Fruit fly (Drosophila melanogaster) whole organism, embryonic: ENCODE data around the gene Nak.

Experiments
- Abd-B ChIP-seq: fragments of 200-800 bp; sonication (Bioruptor generic); optimal IDR thresholded peaks from 2 replicates; lab custom pipeline; 2018; ENCODE audit warnings: missing biosample characterization, mild to moderate bottlenecking, missing genetic modification characterization, moderate library complexity
- CG10209 ChIP-seq: fragments of 200-800 bp; sonication (Bioruptor generic); optimal IDR thresholded peaks from 3 replicates; lab custom pipeline; 2017; ENCODE audit warnings: missing biosample characterization, mild to moderate bottlenecking, missing genetic modification characterization, missing genetic modification reagents
- CG10462 ChIP-seq: fragments of 200-800 bp; sonication (Bioruptor generic); optimal IDR thresholded peaks from 2 replicates; lab custom pipeline; 2016; ENCODE audit warnings: missing biosample characterization, missing genetic modification characterization
- CG1233 ChIP-seq: fragments of 200-800 bp; sonication (Bioruptor generic); optimal IDR thresholded peaks from 4 replicates; lab custom pipeline; 2018; ENCODE audit warnings: missing biosample characterization, mild to moderate bottlenecking, missing genetic modification characterization
- CG12659 ChIP-seq: fragments of 200-800 bp; sonication (Bioruptor generic); optimal IDR thresholded peaks from 3 replicates; lab custom pipeline; 2017; ENCODE audit warnings: mild to moderate bottlenecking, missing biosample characterization, missing genetic modification reagents, missing genetic modification characterization
- CG13123 ChIP-seq: fragments of 200-800 bp; sonication (Bioruptor generic); optimal IDR thresholded peaks from 2 replicates; lab custom pipeline; 2016; ENCODE audit warnings: missing biosample characterization, missing genetic modification characterization
- CG14441 ChIP-seq: fragments of 200-800 bp; sonication (Bioruptor generic); IDR thresholded peaks from 2 replicates; pipeline ENCODE4 v1.3.6; 2022; ENCODE audit warnings: missing biosample characterization, missing genetic modification characterization
- CG14860 ChIP-seq: fragments of 200-800 bp; sonication (Bioruptor generic); IDR thresholded peaks from 3 replicates; pipeline ENCODE4 v1.3.6; 2022; ENCODE audit warnings: missing biosample characterization, missing genetic modification characterization; ENCODE audit not compliant: partially characterized antibody
- CG15514 ChIP-seq: fragments of 200-800 bp; sonication (Bioruptor generic); optimal IDR thresholded peaks from 3 replicates; lab custom pipeline; 2017; ENCODE audit warnings: missing biosample characterization, missing genetic modification characterization, mild to moderate bottlenecking, moderate library complexity, missing genetic modification reagents
- CG15601 ChIP-seq: fragments of 200-800 bp; sonication (Bioruptor generic); optimal IDR thresholded peaks from 3 replicates; lab custom pipeline; 2019; ENCODE audit warnings: missing biosample characterization, mild to moderate bottlenecking, missing genetic modification characterization, moderate library complexity
- CG16813 ChIP-seq: fragments of 200-800 bp; sonication (Bioruptor generic); IDR thresholded peaks from 3 replicates; pipeline ENCODE4 v1.3.6; 2022; ENCODE audit warnings: missing biosample characterization, missing genetic modification characterization; ENCODE audit not compliant: partially characterized antibody
- CG17359 ChIP-seq: fragments of 200-800 bp; sonication (Bioruptor generic); optimal IDR thresholded peaks from 3 replicates; lab custom pipeline; 2018; ENCODE audit warnings: missing biosample characterization, mild to moderate bottlenecking, missing genetic modification characterization, moderate library complexity
- CG17802 ChIP-seq: fragments of 200-800 bp; sonication (Bioruptor generic); optimal IDR thresholded peaks from 2 replicates; lab custom pipeline; 2018; ENCODE audit warnings: missing biosample characterization, mild to moderate bottlenecking, missing genetic modification characterization, moderate library complexity
- CG2202 ChIP-seq: fragments of 200-800 bp; sonication (Bioruptor generic); optimal IDR thresholded peaks from 2 replicates; lab custom pipeline; 2018; ENCODE audit warnings: missing biosample characterization, mild to moderate bottlenecking, missing genetic modification characterization
- CG43689 ChIP-seq: fragments of 200-800 bp; sonication (Bioruptor generic); IDR thresholded peaks from 2 replicates; pipeline ENCODE4 v1.3.6; 2022; ENCODE audit warnings: missing biosample characterization, missing genetic modification characterization
- CG4424 ChIP-seq: fragments of 200-800 bp; sonication (Bioruptor generic); optimal IDR thresholded peaks from 3 replicates; lab custom pipeline; 2016; ENCODE audit warnings: missing biosample characterization, missing genetic modification characterization
- CG5953 ChIP-seq: fragments of 200-800 bp; sonication (Bioruptor generic); IDR thresholded peaks from 2 replicates; pipeline ENCODE4 v1.3.6; 2022; ENCODE audit warnings: missing biosample characterization, missing genetic modification characterization
- CG7987 ChIP-seq: fragments of 200-800 bp; sonication (Bioruptor generic); optimal IDR thresholded peaks from 2 replicates; lab custom pipeline; 2018; ENCODE audit warnings: missing biosample characterization, mild to moderate bottlenecking, missing genetic modification characterization, moderate library complexity
- CG8359 ChIP-seq: fragments of 200-800 bp; sonication (Bioruptor generic); optimal IDR thresholded peaks from 2 replicates; lab custom pipeline; 2017; ENCODE audit warnings: missing biosample characterization, mild to moderate bottlenecking, missing genetic modification characterization, borderline replicate concordance
- CG8924 ChIP-seq: fragments of 200-800 bp; optimal IDR thresholded peaks from 3 replicates; lab custom pipeline; 2019; ENCODE audit warnings: missing biosample characterization, mild to moderate bottlenecking, missing genetic modification characterization, moderate library complexity
- CG9876 ChIP-seq: fragments of 200-800 bp; sonication (Bioruptor generic); optimal IDR thresholded peaks from 2 replicates; lab custom pipeline; 2016; ENCODE audit warnings: missing biosample characterization, missing genetic modification characterization
- CHES-1-like ChIP-seq: fragments of 200-800 bp; sonication (Bioruptor generic); optimal IDR thresholded peaks from 2 replicates; lab custom pipeline; 2016; ENCODE audit warnings: missing biosample characterization, missing genetic modification characterization
- D ChIP-seq, 2 experiments: fragments of 200-800 bp in 1 of 2; fragments of >200 bp in 1 of 2; sonication (Bioruptor generic) in 1 of 2; optimal IDR thresholded peaks; 2 replicates in 1 of 2; 3 replicates in 1 of 2; lab custom pipeline; 2017; ENCODE audit warnings: mild to moderate bottlenecking in 1 of 2, missing biosample characterization in 1 of 2, missing genetic modification characterization in 1 of 2, missing genetic modification reagents in 1 of 2
- Dll ChIP-seq: fragments of 200-800 bp; sonication (Bioruptor generic); IDR thresholded peaks from 4 replicates; pipeline ENCODE4 v1.3.6; 2022; ENCODE audit warnings: missing biosample characterization, missing genetic modification characterization; ENCODE audit not compliant: partially characterized antibody
- Doc2 ChIP-seq: fragments of 200-800 bp; sonication (Bioruptor generic); IDR thresholded peaks from 2 replicates; pipeline ENCODE4 v1.3.6; 2022; ENCODE audit warnings: missing biosample characterization, missing genetic modification characterization
- Dref ChIP-seq: fragments of 200-800 bp; sonication (Bioruptor generic); IDR thresholded peaks from 2 replicates; pipeline ENCODE4 v1.3.6; 2022; ENCODE audit warnings: missing biosample characterization, missing genetic modification characterization
- Sox102F ChIP-seq: fragments of 200-800 bp; sonication (Bioruptor generic); optimal IDR thresholded peaks from 2 replicates; lab custom pipeline; 2018; ENCODE audit warnings: missing biosample characterization, mild to moderate bottlenecking, missing genetic modification characterization, moderate library complexity
- Tbp ChIP-seq: fragments of >200 bp; optimal IDR thresholded peaks from 2 replicates; lab custom pipeline; 2018; ENCODE audit warnings: missing biosample characterization, missing genetic modification characterization
- Xbp1 ChIP-seq: fragments of 200-800 bp; sonication (Bioruptor generic); optimal IDR thresholded peaks from 3 replicates; lab custom pipeline; 2016; ENCODE audit warnings: missing biosample characterization, mild to moderate bottlenecking, missing genetic modification characterization
- bcd ChIP-seq: fragments of 200-800 bp; sonication (Bioruptor generic); optimal IDR thresholded peaks from 2 replicates; lab custom pipeline; 2017; ENCODE audit warnings: missing biosample characterization, mild to moderate bottlenecking, missing genetic modification characterization
- crc ChIP-seq: fragments of 200-800 bp; sonication (Bioruptor generic); optimal IDR thresholded peaks from 2 replicates; lab custom pipeline; 2016; ENCODE audit warnings: missing biosample characterization, missing genetic modification characterization
- crol ChIP-seq: fragments of 200-800 bp; sonication (Bioruptor generic); IDR thresholded peaks from 2 replicates; pipeline ENCODE4 v1.3.6; 2022; ENCODE audit warnings: missing biosample characterization, missing genetic modification characterization
- dan ChIP-seq: fragments of 200-800 bp; sonication (Bioruptor generic); IDR thresholded peaks from 2 replicates; pipeline ENCODE4 v1.3.6; 2022; ENCODE audit warnings: missing biosample characterization, missing genetic modification characterization
- gce ChIP-seq: fragments of 200-800 bp; sonication (Bioruptor generic); IDR thresholded peaks from 3 replicates; pipeline ENCODE4 v1.3.6; 2022; ENCODE audit warnings: missing biosample characterization, missing genetic modification characterization
- gcm ChIP-seq: fragments of 200-800 bp; sonication (Bioruptor generic); optimal IDR thresholded peaks from 2 replicates; lab custom pipeline; 2019; ENCODE audit warnings: missing biosample characterization, mild to moderate bottlenecking, missing genetic modification characterization, moderate library complexity
- grau ChIP-seq: fragments of 200-800 bp; optimal IDR thresholded peaks from 3 replicates; lab custom pipeline; 2019; ENCODE audit warnings: missing biosample characterization, mild to moderate bottlenecking, missing genetic modification characterization, moderate library complexity
- ind ChIP-seq: fragments of 200-800 bp; sonication (Bioruptor generic); optimal IDR thresholded peaks from 3 replicates; lab custom pipeline; 2016; ENCODE audit warnings: missing biosample characterization, missing genetic modification characterization
- mam ChIP-seq: fragments of 200-800 bp; sonication (Bioruptor generic); optimal IDR thresholded peaks from 3 replicates; lab custom pipeline; 2016; ENCODE audit warnings: missing biosample characterization, missing genetic modification characterization
- nmo ChIP-seq: fragments of 200-800 bp; sonication (Bioruptor generic); optimal IDR thresholded peaks from 2 replicates; lab custom pipeline; 2018; ENCODE audit warnings: missing biosample characterization, mild to moderate bottlenecking, missing genetic modification characterization, moderate library complexity
- onecut ChIP-seq: fragments of 200-800 bp; sonication (Bioruptor generic); IDR thresholded peaks from 2 replicates; pipeline ENCODE4 v1.3.6; 2022; ENCODE audit warnings: missing biosample characterization, missing genetic modification characterization
- phol ChIP-seq: fragments of 200-800 bp; sonication (Bioruptor generic); optimal IDR thresholded peaks from 3 replicates; lab custom pipeline; 2018; ENCODE audit warnings: missing biosample characterization, mild to moderate bottlenecking, missing genetic modification characterization, moderate library complexity
- prd ChIP-seq, 3 experiments: fragments of >200 bp in 2 of 3; fragments of 200-800 bp in 1 of 3; sonication (Bioruptor generic) in 1 of 3; optimal IDR thresholded peaks in 2 of 3; IDR thresholded peaks in 1 of 3; 2 replicates in 2 of 3; 3 replicates in 1 of 3; pipeline versions ENCODE4 v1.3.6 to Lab custom; 2017 to 2022; ENCODE audit warnings: missing biosample characterization in 1 of 3, missing genetic modification characterization in 1 of 3
- psq ChIP-seq: fragments of 200-800 bp; sonication (Bioruptor generic); optimal IDR thresholded peaks from 2 replicates; lab custom pipeline; 2017; ENCODE audit warnings: missing biosample characterization, missing genetic modification characterization
- row ChIP-seq: fragments of 200-800 bp; sonication (Bioruptor generic); IDR thresholded peaks from 3 replicates; pipeline ENCODE4 v1.3.6; 2022; ENCODE audit warnings: missing biosample characterization, missing genetic modification characterization
- sens ChIP-seq: fragments of 200-800 bp; sonication (Bioruptor generic); peaks from one replicate; lab custom pipeline; 2016; ENCODE audit warnings: missing biosample characterization, missing genetic modification characterization
- sna ChIP-seq: fragments of 200-800 bp; sonication (Bioruptor generic); IDR thresholded peaks from 2 replicates; pipeline ENCODE4 v1.3.6; 2022; ENCODE audit warnings: missing biosample characterization, missing genetic modification characterization; ENCODE audit not compliant: partially characterized antibody
- sr ChIP-seq: fragments of 200-800 bp; sonication (Bioruptor generic); IDR thresholded peaks from 3 replicates; pipeline ENCODE4 v1.3.6; 2022; ENCODE audit warnings: missing biosample characterization, missing genetic modification characterization
- tgo ChIP-seq: fragments of 200-800 bp; sonication (Bioruptor generic); IDR thresholded peaks from 3 replicates; pipeline ENCODE4 v1.3.6; 2022; ENCODE audit warnings: missing biosample characterization, missing genetic modification characterization
- zfh1 ChIP-seq: fragments of 200-800 bp; sonication (Bioruptor generic); IDR thresholded peaks from 3 replicates; pipeline ENCODE4 v1.3.6; 2022; ENCODE audit warnings: missing biosample characterization, missing genetic modification characterization

The Nak gene

DNA sequence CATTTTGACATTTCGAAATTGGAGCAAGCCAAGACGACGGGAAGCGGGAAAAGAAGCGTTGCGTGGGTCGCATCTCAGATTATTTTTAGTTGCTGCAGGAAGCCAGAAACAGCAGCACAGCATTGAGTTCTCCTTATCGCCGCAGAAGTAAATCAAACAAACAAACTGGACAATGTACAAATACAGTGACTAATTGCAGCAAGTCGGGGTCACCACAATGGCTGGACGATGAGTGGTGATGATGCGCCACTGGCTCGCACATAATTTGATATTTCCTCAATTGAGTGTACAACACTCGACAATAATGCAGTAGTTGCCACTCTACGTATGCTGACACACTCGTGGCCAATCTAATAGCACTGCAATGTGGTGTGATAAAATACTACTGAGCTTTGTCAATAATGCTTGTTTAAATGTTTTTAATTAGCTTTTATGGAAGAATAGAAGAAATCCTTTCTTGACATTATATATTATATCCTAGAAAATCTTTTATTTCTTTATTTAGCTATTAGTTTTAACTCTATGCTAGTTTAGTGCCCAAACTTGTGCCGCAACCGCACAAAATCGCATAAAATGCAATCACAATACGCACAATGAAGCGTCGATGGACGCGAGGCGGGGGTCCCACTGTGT is 13.5 kb upstream of the Nak start (continued):
- peak; percentile 58 for TF ChIP-seq nmo (GFP tag; lab: Kevin White, UChicago)
- TF ChIP-seq zfh1 (GFP tag; lab: Robert Waterston, UW): peak; percentile 64; the same call in 2 of the 3 replicates
- TF ChIP-seq CG7987 (GFP tag; lab: Kevin White, UChicago): no peak
- no peak for TF ChIP-seq CG9876 (GFP tag; lab: Kevin White, UChicago)
- peak; percentile 7 for TF ChIP-seq bcd (GFP tag; lab: Kevin White, UChicago)
- peak; percentile 18 for TF ChIP-seq CG4424 (GFP tag; lab: Kevin White, UChicago)
- TF ChIP-seq CG15514 (GFP tag; lab: Kevin White, UChicago): no peak
- no peak for TF ChIP-seq CG5953 (GFP tag; lab: Robert Waterston, UW)
- TF ChIP-seq sna (GFP tag; lab: Robert Waterston, UW): no peak
- TF ChIP-seq CG14441: no peak
- TF ChIP-seq sr (GFP tag; lab: Robert Waterston, UW): peak; percentile 36; the same call in 1 of the 3 replicates
- peak; percentile 46 for TF ChIP-seq CG8924 (tag; lab: Kevin White, UChicago)
- TF ChIP-seq CG15601 (tag; lab: Kevin White, UChicago): peak; percentile 45
- TF ChIP-seq CG17802 (tag; lab: Kevin White, UChicago): no peak
- TF ChIP-seq CG2202 (tag; lab: Kevin White, UChicago): no peak
- TF ChIP-seq CG12659: no peak
- TF ChIP-seq CG13123 (GFP tag; lab: Kevin White, UChicago): no peak
- no peak for TF ChIP-seq CG43689
- no peak for TF ChIP-seq psq (GFP tag; lab: Kevin White, UChicago)
- no peak for TF ChIP-seq mam (GFP tag; lab: Kevin White, UChicago)
- no peak for TF ChIP-seq Tbp (GFP tag; lab: Kevin White, UChicago)
- TF ChIP-seq Xbp1 (GFP tag; lab: Kevin White, UChicago): peak; percentile 20
- no peak for TF ChIP-seq CHES-1-like (GFP tag; lab: Kevin White, UChicago)
- TF ChIP-seq prd (optimal IDR thresholded peaks at IDR 0.05; lab: Kevin White, UChicago): no peak
- TF ChIP-seq prd (GFP tag; IDR thresholded peaks at IDR 0.05; lab: Robert Waterston, UW): peak; percentile 44; the same call in 2 of the 3 replicates
- TF ChIP-seq Sox102F (GFP tag; lab: Kevin White, UChicago): peak; percentile 69
- no peak for TF ChIP-seq gce
- no peak for TF ChIP-seq D (optimal IDR thresholded peaks at IDR 0.05; lab: Kevin White, UChicago)
- TF ChIP-seq D (GFP tag; optimal IDR thresholded peaks at IDR 0.05; lab: Kevin White, UChicago): peak; percentile 61
- TF ChIP-seq CG10462 (GFP tag; lab: Kevin White, UChicago): no peak
- no peak for TF ChIP-seq crc (GFP tag; lab: Kevin White, UChicago)
- TF ChIP-seq ind (GFP tag; lab: Kevin White, UChicago): peak; percentile 1
- peak; percentile 62 for TF ChIP-seq grau (tag; lab: Kevin White, UChicago)
- no peak for TF ChIP-seq CG14860 (GFP tag; lab: Robert Waterston, UW)
- peak; percentile 83 for TF ChIP-seq sens (GFP tag; lab: Kevin White, UChicago)
- TF ChIP-seq CG16813 (GFP tag; lab: Robert Waterston, UW): no peak
- TF ChIP-seq gcm: peak; percentile 43
- TF ChIP-seq CG8359 (GFP tag; lab: Kevin White, UChicago): no peak
- no peak for TF ChIP-seq Dll
- peak; percentile 52 for TF ChIP-seq row
- TF ChIP-seq Dref (GFP tag; lab: Robert Waterston, UW): no peak
- no peak for TF ChIP-seq tgo
- TF ChIP-seq CG17359: peak; percentile 64
- peak; percentile 56 for TF ChIP-seq phol (tag; lab: Kevin White, UChicago)
- peak; percentile 27 for TF ChIP-seq CG10209
- TF ChIP-seq CG1233 (GFP tag; lab: Kevin White, UChicago): no peak
- TF ChIP-seq crol (GFP tag; lab: Robert Waterston, UW): 0 out of 2 replicates have a peak, but pooled peaks have one; percentile 9
- no peak for TF ChIP-seq onecut (GFP tag; lab: Robert Waterston, UW)
- no peak for TF ChIP-seq dan (GFP tag; lab: Robert Waterston, UW)
- TF ChIP-seq Doc2 (GFP tag; lab: Robert Waterston, UW): no peak
- TF ChIP-seq Abd-B: peak; percentile 4
